Worm (Caenorhabditis elegans): ENCODE results near the gene str-28.

- TF ChIP-seq nhr-11 (tag; optimal IDR thresholded peaks at IDR 0.05) (no peak), pha-4 (tag; optimal IDR thresholded peaks at IDR 0.05) (no peak), unc-86 (tag; optimal IDR thresholded peaks at IDR 0.05) (no peak), hlh-30 (tag; optimal IDR thresholded peaks at IDR 0.05; ENCODE audit: insufficient read depth) (no peak), ztf-16 (tag; optimal IDR thresholded peaks at IDR 0.05) (no peak), dmd-4 (tag; optimal IDR thresholded peaks at IDR 0.05; ENCODE audit: borderline replicate concordance) (no peak), elt-2 (tag; optimal IDR thresholded peaks at IDR 0.05) (no peak), unc-42 (tag; optimal IDR thresholded peaks at IDR 0.05) (no peak), Y22D7AL.16 (tag; optimal IDR thresholded peaks at IDR 0.05) (no peak), tbx-7 (tag; optimal IDR thresholded peaks at IDR 0.05) (no peak)
Measured at ce11 chrV:7460898-7461297, 11.8 kb downstream of the str-28 start, which contains the start of gene srh-92.
